Fruit fly (Drosophila melanogaster) whole organism, prepupa: Measurements from ENCODE around the gene CG9166.

Source experiments
- Blimp-1 ChIP-seq: fragments of 200-800 bp; sonication (Bioruptor generic); optimal IDR thresholded peaks from 3 replicates; lab custom pipeline; 2017; ENCODE audit warnings: missing biosample characterization, missing genetic modification characterization, mild to moderate bottlenecking, moderate library complexity, missing genetic modification reagents
- CG10669 ChIP-seq: fragments of 200-800 bp; sonication (Bioruptor generic); optimal IDR thresholded peaks from 3 replicates; lab custom pipeline; 2018; ENCODE audit warnings: missing biosample characterization, mild to moderate bottlenecking, missing genetic modification characterization, moderate library complexity
- CG11294 ChIP-seq: fragments of 200-800 bp; sonication (Bioruptor generic); IDR thresholded peaks from 2 replicates; pipeline ENCODE4 v1.3.6; 2022; ENCODE audit warnings: missing biosample characterization, missing genetic modification characterization
- CG11902 ChIP-seq: fragments of 200-800 bp; sonication (Bioruptor generic); optimal IDR thresholded peaks from 3 replicates; lab custom pipeline; 2016; ENCODE audit warnings: missing biosample characterization, missing genetic modification characterization
- CG15336 ChIP-seq: fragments of 200-800 bp; sonication (Bioruptor generic); IDR thresholded peaks from 2 replicates; pipeline ENCODE4 v1.3.6; 2022; ENCODE audit warnings: missing biosample characterization, missing genetic modification characterization
- CG1621 ChIP-seq: fragments of 200-800 bp; sonication (Bioruptor generic); optimal IDR thresholded peaks from 3 replicates; lab custom pipeline; 2018; ENCODE audit warnings: missing biosample characterization, mild to moderate bottlenecking, missing genetic modification characterization
- CG16779 ChIP-seq: fragments of 200-800 bp; sonication (Bioruptor generic); optimal IDR thresholded peaks from 3 replicates; lab custom pipeline; 2017; ENCODE audit warnings: missing biosample characterization, mild to moderate bottlenecking, missing genetic modification characterization
- CG3032 ChIP-seq: fragments of 200-800 bp; optimal IDR thresholded peaks from 2 replicates; lab custom pipeline; 2019; ENCODE audit warnings: missing biosample characterization, mild to moderate bottlenecking, missing genetic modification characterization, moderate library complexity
- CG31627 ChIP-seq: fragments of 200-800 bp; sonication (Bioruptor generic); optimal IDR thresholded peaks from 3 replicates; lab custom pipeline; 2016; ENCODE audit warnings: missing biosample characterization, missing genetic modification characterization
- CG32006 ChIP-seq: fragments of 200-800 bp; sonication (Bioruptor generic); optimal IDR thresholded peaks from 3 replicates; lab custom pipeline; 2017; ENCODE audit warnings: missing biosample characterization, mild to moderate bottlenecking, missing genetic modification characterization
- CG34406 ChIP-seq: fragments of 200-800 bp; sonication (Bioruptor generic); optimal IDR thresholded peaks from 3 replicates; lab custom pipeline; 2016; ENCODE audit warnings: missing biosample characterization, missing genetic modification characterization
- CG3919 ChIP-seq: fragments of 200-800 bp; sonication (Bioruptor generic); optimal IDR thresholded peaks from 3 replicates; lab custom pipeline; 2016; ENCODE audit warnings: missing biosample characterization, missing genetic modification characterization
- CG4318 ChIP-seq: fragments of 200-800 bp; sonication (Bioruptor generic); optimal IDR thresholded peaks from 3 replicates; lab custom pipeline; 2017; ENCODE audit warnings: missing biosample characterization, mild to moderate bottlenecking, missing genetic modification characterization
- CG6163 ChIP-seq: fragments of 200-800 bp; sonication (Bioruptor generic); IDR thresholded peaks from 3 replicates; pipeline ENCODE4 v1.3.6; 2022; ENCODE audit warnings: missing biosample characterization, missing genetic modification characterization
- CG6792 ChIP-seq: fragments of 200-800 bp; sonication (Bioruptor generic); optimal IDR thresholded peaks from 3 replicates; lab custom pipeline; 2016; ENCODE audit warnings: missing biosample characterization, missing genetic modification characterization
- CG6808 ChIP-seq: fragments of 200-800 bp; sonication (Bioruptor generic); optimal IDR thresholded peaks from 3 replicates; lab custom pipeline; 2017; ENCODE audit warnings: missing biosample characterization, missing genetic modification characterization, mild to moderate bottlenecking, moderate library complexity, missing genetic modification reagents
- CG6854 ChIP-seq: fragments of 200-800 bp; sonication (Bioruptor generic); optimal IDR thresholded peaks from 2 replicates; lab custom pipeline; 2017; ENCODE audit warnings: missing biosample characterization, mild to moderate bottlenecking, missing genetic modification characterization
- CG8119 ChIP-seq: fragments of 200-800 bp; sonication (Bioruptor generic); IDR thresholded peaks from 3 replicates; pipeline ENCODE4 v1.3.6; 2022; ENCODE audit warnings: missing biosample characterization, missing genetic modification characterization
- CG8319 ChIP-seq: fragments of 200-800 bp; sonication (Bioruptor generic); optimal IDR thresholded peaks from 3 replicates; lab custom pipeline; 2016; ENCODE audit warnings: missing biosample characterization, missing genetic modification characterization
- CG9139 ChIP-seq: fragments of 200-800 bp; sonication (Bioruptor generic); optimal IDR thresholded peaks from 3 replicates; lab custom pipeline; 2017; ENCODE audit warnings: missing biosample characterization, mild to moderate bottlenecking, missing genetic modification characterization
- Eip75B ChIP-seq: fragments of 200-800 bp; sonication (Bioruptor generic); optimal IDR thresholded peaks from 3 replicates; lab custom pipeline; 2016; ENCODE audit warnings: missing biosample characterization, missing genetic modification characterization
- Eip78C ChIP-seq: fragments of 200-800 bp; sonication (Bioruptor generic); peaks from one replicate; lab custom pipeline; 2016; ENCODE audit warnings: missing biosample characterization, missing genetic modification characterization
- Eip93F ChIP-seq: fragments of 200-800 bp; sonication (Bioruptor generic); optimal IDR thresholded peaks from 2 replicates; lab custom pipeline; 2016; ENCODE audit warnings: missing biosample characterization, mild to moderate bottlenecking, missing genetic modification characterization
- Ets96B ChIP-seq: fragments of 200-800 bp; optimal IDR thresholded peaks from 2 replicates; lab custom pipeline; 2019; ENCODE audit warnings: missing biosample characterization, mild to moderate bottlenecking, missing genetic modification characterization, moderate library complexity
- Gug ChIP-seq: fragments of 200-800 bp; sonication (Bioruptor generic); IDR thresholded peaks from 2 replicates; pipeline ENCODE4 v1.3.6; 2022; ENCODE audit warnings: missing biosample characterization, missing genetic modification characterization
- Hr38 ChIP-seq: sonication (Bioruptor generic); optimal IDR thresholded peaks from 2 replicates; lab custom pipeline; 2016; ENCODE audit warnings: missing biosample characterization, missing genetic modification characterization
- Hr4 ChIP-seq: fragments of 200-800 bp; sonication (Bioruptor generic); optimal IDR thresholded peaks from 3 replicates; lab custom pipeline; 2016; ENCODE audit warnings: missing biosample characterization, missing genetic modification characterization
- Lpt ChIP-seq: fragments of 200-800 bp; sonication (Bioruptor generic); optimal IDR thresholded peaks from 3 replicates; lab custom pipeline; 2016; ENCODE audit warnings: missing biosample characterization, missing genetic modification characterization
- OdsH ChIP-seq: fragments of 200-800 bp; sonication (Bioruptor generic); optimal IDR thresholded peaks from 3 replicates; lab custom pipeline; 2016; ENCODE audit warnings: missing biosample characterization, missing genetic modification characterization
- Sox14 ChIP-seq: fragments of 200-800 bp; sonication (Bioruptor generic); optimal IDR thresholded peaks from 3 replicates; lab custom pipeline; 2016; ENCODE audit warnings: missing biosample characterization, missing genetic modification characterization
- achi ChIP-seq: fragments of 200-800 bp; sonication (Bioruptor generic); optimal IDR thresholded peaks from 3 replicates; lab custom pipeline; 2016; ENCODE audit warnings: missing biosample characterization, missing genetic modification characterization
- acj6 ChIP-seq: fragments of 200-800 bp; sonication (Bioruptor generic); optimal IDR thresholded peaks from 3 replicates; lab custom pipeline; 2016; ENCODE audit warnings: missing biosample characterization, missing genetic modification characterization
- dsx ChIP-seq: fragments of 200-800 bp; optimal IDR thresholded peaks from 3 replicates; lab custom pipeline; 2019; ENCODE audit warnings: missing biosample characterization, mild to moderate bottlenecking, missing genetic modification characterization, moderate library complexity; ENCODE audit not compliant: poor library complexity, severe bottlenecking
- eg ChIP-seq: fragments of 200-800 bp; sonication (Bioruptor generic); IDR thresholded peaks from 3 replicates; pipeline ENCODE4 v1.3.6; 2022; ENCODE audit warnings: missing biosample characterization, missing genetic modification characterization
- lz ChIP-seq: fragments of 200-800 bp; sonication (Bioruptor generic); optimal IDR thresholded peaks from 3 replicates; lab custom pipeline; 2016; ENCODE audit warnings: missing biosample characterization, missing genetic modification characterization
- net ChIP-seq: fragments of 200-800 bp; sonication (Bioruptor generic); optimal IDR thresholded peaks from 3 replicates; lab custom pipeline; 2016; ENCODE audit warnings: missing biosample characterization, missing genetic modification characterization
- salr ChIP-seq, 2 experiments: fragments of 200-800 bp; sonication (Bioruptor generic); optimal IDR thresholded peaks; 3 replicates each; lab custom pipeline; 2016 to 2018; ENCODE audit warnings: missing biosample characterization in 2 of 2, missing genetic modification characterization in 2 of 2, mild to moderate bottlenecking in 1 of 2
- ss ChIP-seq, 2 experiments: fragments of 200-800 bp; sonication (Bioruptor generic); optimal IDR thresholded peaks; 2 replicates in 1 of 2; 3 replicates in 1 of 2; lab custom pipeline; 2017 to 2018; ENCODE audit warnings: mild to moderate bottlenecking in 2 of 2, missing biosample characterization in 2 of 2, missing genetic modification characterization in 2 of 2, moderate library complexity in 1 of 2
- svp ChIP-seq: fragments of 200-800 bp; sonication (Bioruptor generic); peaks from one replicate; lab custom pipeline; 2016; ENCODE audit warnings: missing biosample characterization, missing genetic modification characterization
- topi ChIP-seq: fragments of 200-800 bp; sonication (Bioruptor generic); optimal IDR thresholded peaks from 3 replicates; lab custom pipeline; 2016; ENCODE audit warnings: missing biosample characterization, missing genetic modification characterization
- vri ChIP-seq: fragments of 200-800 bp; sonication (Bioruptor generic); optimal IDR thresholded peaks from 3 replicates; lab custom pipeline; 2016; ENCODE audit warnings: missing biosample characterization, mild to moderate bottlenecking, missing genetic modification characterization

The CG9166 gene

dm6 chr3L:1354214-1354613, 3.3 kb downstream of the CG9166 start:
- TF ChIP-seq Ets96B (tag; lab: Kevin White, UChicago) (no peak), Eip78C (no peak), topi (GFP tag; lab: Kevin White, UChicago) (no peak), CG16779 (tag; lab: Kevin White, UChicago) (no peak), achi (GFP tag; lab: Kevin White, UChicago) (no peak), net (GFP tag; lab: Kevin White, UChicago) (no peak), CG11294 (GFP tag; lab: Robert Waterston, UW) (no peak), Blimp-1 (no peak), CG31627 (GFP tag; lab: Kevin White, UChicago) (no peak), CG10669 (GFP tag; lab: Kevin White, UChicago) (no peak), Hr38 (GFP tag; lab: Kevin White, UChicago) (no peak), Eip75B (GFP tag; lab: Kevin White, UChicago) (no peak), OdsH (no peak), CG1621 (tag; lab: Kevin White, UChicago) (no peak), Lpt (GFP tag; lab: Kevin White, UChicago) (no peak)

dm6 chr3L:1358338-1358737, 7.4 kb downstream of the CG9166 start:
- peak; percentile 41 for TF ChIP-seq svp (GFP tag; lab: Kevin White, UChicago)
- 0 out of 3 replicates have a peak, but pooled peaks have one; percentile 45 for TF ChIP-seq CG6163
- TF ChIP-seq CG3919: peak; percentile 8
- TF ChIP-seq CG6792 (GFP tag; lab: Kevin White, UChicago): no peak
- TF ChIP-seq Eip78C: peak; percentile 38

dm6 chr3L:1364368-1364767, 13.5 kb downstream of the CG9166 start:
- no peak for TF ChIP-seq CG32006 (GFP tag; lab: Kevin White, UChicago)

dm6 chr3L:1366879-1367650, 16.1 kb downstream of the CG9166 start:
- TF ChIP-seq CG15336 (peak; percentile 56), eg (GFP tag; lab: Robert Waterston, UW) (peak; percentile 79), OdsH (no peak), CG1621 (tag; lab: Kevin White, UChicago) (peak; percentile 47), CG8119 (GFP tag; lab: Robert Waterston, UW) (peak; percentile 58), ss (GFP tag; optimal IDR thresholded peaks at IDR 0.05; lab: Kevin White, UChicago) (peak; percentile 69 to 72), CG32006 (GFP tag; lab: Kevin White, UChicago) (peak; percentile 16), CG6792 (GFP tag; lab: Kevin White, UChicago) (no peak), CG9139 (GFP tag; lab: Kevin White, UChicago) (peak; percentile 25), CG6808 (GFP tag; lab: Kevin White, UChicago) (peak; percentile 3), Eip78C (peak; percentile 28), vri (no peak), CG6163 (peak; percentile 86), dsx (GFP tag; lab: Kevin White, UChicago) (peak; percentile 96)

dm6 chr3L:1368201-1368617, 17.3 kb downstream of the CG9166 start:
- TF ChIP-seq net (GFP tag; lab: Kevin White, UChicago): peak; percentile 58
- peak; percentile 55 for TF ChIP-seq CG3032 (tag; lab: Kevin White, UChicago)
- TF ChIP-seq CG11902 (GFP tag; lab: Kevin White, UChicago): peak; percentile 68
- no peak for TF ChIP-seq CG16779 (tag; lab: Kevin White, UChicago)
- peak; percentile 77 for TF ChIP-seq CG34406 (GFP tag; lab: Kevin White, UChicago)
- peak; percentile 37 for TF ChIP-seq Hr4 (GFP tag; lab: Kevin White, UChicago)
- peak; percentile 71 for TF ChIP-seq vri
- no peak for TF ChIP-seq Gug (GFP tag; lab: Robert Waterston, UW)
- TF ChIP-seq eg (GFP tag; lab: Robert Waterston, UW): peak; percentile 35; the same call in 1 of the 3 replicates
- peak; percentile 7 for TF ChIP-seq CG6808 (GFP tag; lab: Kevin White, UChicago)
- no peak for TF ChIP-seq CG4318
- TF ChIP-seq CG8319 (GFP tag; lab: Kevin White, UChicago): peak; percentile 72
- peak; percentile 75 for TF ChIP-seq acj6 (GFP tag; lab: Kevin White, UChicago)
- TF ChIP-seq Hr38 (GFP tag; lab: Kevin White, UChicago): no peak
- TF ChIP-seq salr (GFP tag; optimal IDR thresholded peaks at IDR 0.05; lab: Kevin White, UChicago): no peak
- peak; percentile 11 for TF ChIP-seq dsx (GFP tag; lab: Kevin White, UChicago)
- TF ChIP-seq CG6854 (GFP tag; lab: Kevin White, UChicago): peak; percentile 2
- peak; percentile 43; the same call in 1 of the 2 replicates for TF ChIP-seq CG11294 (GFP tag; lab: Robert Waterston, UW)
- peak; percentile 76 for TF ChIP-seq lz (GFP tag; lab: Kevin White, UChicago)
- no peak for TF ChIP-seq Eip93F (GFP tag; lab: Kevin White, UChicago)
- TF ChIP-seq CG3919: peak; percentile 68
- TF ChIP-seq ss (GFP tag; optimal IDR thresholded peaks at IDR 0.05; lab: Kevin White, UChicago): peak in 1 of 2 experiments; percentile 49
- TF ChIP-seq Sox14 (GFP tag; lab: Kevin White, UChicago): peak; percentile 62
